Worm (Caenorhabditis elegans): Measurements from ENCODE around the gene F43E2.11.

The F43E2.11 gene

ce11 chrII:7394690-7395054 is 24.6 kb upstream of the F43E2.11 start, which contains the start of gene bath-44:
Gene bath-44, plus strand, starts transcription at chrII:7394955.
- TF ChIP-seq akir-1 (GFP tag; optimal IDR thresholded peaks at IDR 0.05) = no peak
- no peak for TF ChIP-seq hmg-1.2 (GFP tag; IDR thresholded peaks at IDR 0.05)
- TF ChIP-seq F23B12.7 (tag; optimal IDR thresholded peaks at IDR 0.05; ENCODE audit: insufficient read depth) = no peak
- TF ChIP-seq ceh-91 (GFP tag; IDR thresholded peaks at IDR 0.05) = no peak
- no peak for TF ChIP-seq lsy-27 (tag; optimal IDR thresholded peaks at IDR 0.05; ENCODE audit: borderline replicate concordance, insufficient read depth)
- TF ChIP-seq lin-54 (GFP tag; optimal IDR thresholded peaks at IDR 0.05) = no peak
- no peak for TF ChIP-seq bed-1 (GFP tag; IDR thresholded peaks at IDR 0.05)

- TF ChIP-seq snpc-4 (GFP tag; optimal IDR thresholded peaks at IDR 0.05) (no peak), snpc-4 (tag; optimal IDR thresholded peaks at IDR 0.05) (no peak), him-1 (tag; optimal IDR thresholded peaks at IDR 0.05) (peak; percentile 49), bed-2 (GFP tag; IDR thresholded peaks at IDR 0.05) (no peak), cebp-1 (GFP tag; IDR thresholded peaks at IDR 0.05) (no peak), cebp-1 (tag; optimal IDR thresholded peaks at IDR 0.05) (peak; percentile 3), F39B2.1 (GFP tag; IDR thresholded peaks at IDR 0.05) (no peak), F57C9.4 (tag; optimal IDR thresholded peaks at IDR 0.05) (no peak), rcor-1 (GFP tag; IDR thresholded peaks at IDR 0.05) (no peak), lsl-1 (GFP tag; optimal IDR thresholded peaks at IDR 0.05) (peak; percentile 87), hlh-26 (GFP tag; conservative IDR thresholded peaks at IDR 0.05) (no peak), unc-62 (GFP tag; optimal IDR thresholded peaks at IDR 0.05) (peak; percentile 45), xnd-1 (tag; optimal IDR thresholded peaks at IDR 0.05) (peak; percentile 70), F33H1.4 (GFP tag; IDR thresholded peaks at IDR 0.05) (peak; percentile 85), efl-1 (GFP tag; optimal IDR thresholded peaks at IDR 0.05) (peak; percentile 25), snpc-3.4 (tag; optimal IDR thresholded peaks at IDR 0.05) (peak; percentile 42), lin-26 (GFP tag; IDR thresholded peaks at IDR 0.05) (0 out of 2 replicates have a peak, but pooled peaks have one; percentile 20), madf-3 (GFP tag; IDR thresholded peaks at IDR 0.05) (no peak), Y56A3A.18 (GFP tag; IDR thresholded peaks at IDR 0.05) (no peak), madf-8 (GFP tag; conservative IDR thresholded peaks at IDR 0.05) (peak; percentile 70; the same call in 1 of the 2 replicates), ama-1 (optimal IDR thresholded peaks at IDR 0.05) (peak; percentile 21), ama-1 (GFP tag; optimal IDR thresholded peaks at IDR 0.05) (no peak), somi-1 (GFP tag; optimal IDR thresholded peaks at IDR 0.05) (no peak), zim-3 (tag; optimal IDR thresholded peaks at IDR 0.05) (no peak), lin-35 (GFP tag; optimal IDR thresholded peaks at IDR 0.05) (no peak), ceh-91 (GFP tag; IDR thresholded peaks at IDR 0.05) (0 out of 2 replicates have a peak, but pooled peaks have one; percentile 34), chd-7 (tag; optimal IDR thresholded peaks at IDR 0.05) (no peak), madf-6 (GFP tag; IDR thresholded peaks at IDR 0.05) (peak; percentile 87), F22D6.2 (tag; optimal IDR thresholded peaks at IDR 0.05) (no peak), attf-3 (GFP tag; conservative IDR thresholded peaks at IDR 0.05) (no peak)
Observed at ce11 chrII:7393922-7394689, 24.0 kb upstream of the F43E2.11 start.

ce11 chrII:7393393-7393792 is 23.3 kb upstream of the F43E2.11 start:
- TF ChIP-seq dox-1 (GFP tag; IDR thresholded peaks at IDR 0.05) (peak; percentile 22; the same call in 1 of the 2 replicates), B0019.2 (GFP tag; conservative IDR thresholded peaks at IDR 0.05) (no peak), dpl-1 (GFP tag; optimal IDR thresholded peaks at IDR 0.05) (no peak)

Data from whole organism, young adult.